Fruit fly (Drosophila melanogaster): Measurements from ENCODE around the gene CG17028.

DNA sequence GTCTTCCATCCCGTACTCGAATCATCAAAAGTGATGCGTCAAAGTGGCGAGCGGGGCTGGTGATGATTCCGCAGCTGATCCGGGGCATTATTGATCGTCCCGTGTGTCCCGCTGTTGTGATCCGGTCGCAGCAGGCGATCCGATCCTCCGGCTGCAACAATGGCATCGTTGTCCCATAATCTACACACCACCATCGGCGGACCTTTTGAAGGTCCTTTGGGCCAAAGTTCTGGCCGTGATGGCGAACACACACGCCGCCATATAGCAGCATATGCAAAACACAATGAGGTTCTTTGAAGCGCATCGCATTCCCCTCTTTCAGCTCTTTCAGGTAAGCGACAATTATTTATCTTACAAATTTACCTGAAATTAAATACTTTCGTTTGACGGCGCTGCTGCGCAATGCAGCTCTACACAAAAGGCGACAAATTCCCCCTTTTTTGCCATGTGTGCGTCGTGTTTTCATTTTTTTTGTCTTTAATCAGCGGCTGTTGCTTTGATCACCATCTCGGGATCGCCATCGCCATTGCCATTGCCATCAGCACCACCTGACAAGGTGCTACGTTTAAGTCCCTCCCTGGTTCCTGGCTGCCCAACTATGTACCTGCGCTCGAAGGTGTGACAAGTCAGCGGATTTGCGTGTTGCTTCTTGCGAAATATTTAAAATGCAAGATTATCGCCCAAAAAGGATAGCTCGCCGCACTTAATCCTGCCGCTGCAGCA lies 39.4 kb downstream of the CG17028 start:
- TF ChIP-seq Lpt (GFP tag; optimal IDR thresholded peaks at IDR 0.05), result no peak
- no peak for TF ChIP-seq CG9139 (GFP tag; optimal IDR thresholded peaks at IDR 0.05)
- no peak for TF ChIP-seq CG32006 (GFP tag; optimal IDR thresholded peaks at IDR 0.05)
- no peak for TF ChIP-seq Met (GFP tag; optimal IDR thresholded peaks at IDR 0.05)
- no peak for TF ChIP-seq Sox102F (GFP tag; optimal IDR thresholded peaks at IDR 0.05)
- TF ChIP-seq CG6276 (GFP tag; optimal IDR thresholded peaks at IDR 0.05), result no peak
- no peak for TF ChIP-seq Eip93F (GFP tag; optimal IDR thresholded peaks at IDR 0.05)
- no peak for TF ChIP-seq Gug (GFP tag; IDR thresholded peaks at IDR 0.05)
- no peak for TF ChIP-seq Eip75B (GFP tag; optimal IDR thresholded peaks at IDR 0.05)
